Worm (Caenorhabditis elegans): ENCODE results near the gene ech-2.

- TF ChIP-seq nhr-76 (tag; optimal IDR thresholded peaks at IDR 0.05), result no peak
- TF ChIP-seq unc-39 (tag; optimal IDR thresholded peaks at IDR 0.05), result no peak
- peak; percentile 28 for TF ChIP-seq lsy-2 (tag; optimal IDR thresholded peaks at IDR 0.05)
- TF ChIP-seq nhr-2 (tag; optimal IDR thresholded peaks at IDR 0.05), result no peak
- TF ChIP-seq ces-1 (GFP tag; optimal IDR thresholded peaks at IDR 0.05), result peak; percentile 81
- TF ChIP-seq snpc-4 (tag; optimal IDR thresholded peaks at IDR 0.05), result no peak
- TF ChIP-seq sptf-1 (tag; optimal IDR thresholded peaks at IDR 0.05), result peak; percentile 29
- no peak for TF ChIP-seq pha-4 (tag; optimal IDR thresholded peaks at IDR 0.05)
- TF ChIP-seq ztf-11 (tag; optimal IDR thresholded peaks at IDR 0.05), result no peak
These were observed 34.4 kb downstream of the ech-2 start, which contains the start of the genes par-5 and M117.3 for ce11 chrIV:11821591-11822361.

Measured in whole organism, mixed stage, embryonic.